Worm (Caenorhabditis elegans) whole organism, L4 larva: ENCODE measurements around the gene math-44.

Source experiments
- D1046.2 ChIP-seq: fragments of 200-800 bp; sonication (Bioruptor generic); IDR thresholded peaks from 2 replicates; pipeline ENCODE4 v1.3.6; 2022; ENCODE audit warnings: missing genetic modification characterization, missing compliant biosample characterization
- F44E2.7 ChIP-seq: fragments of 200-800 bp; sonication (Bioruptor generic); IDR thresholded peaks from 2 replicates; pipeline ENCODE4 v2.1.2; 2022; ENCODE audit warnings: missing genetic modification characterization, missing compliant biosample characterization
- T20F7.1 ChIP-seq: fragments of 200-800 bp; sonication (Bioruptor generic); optimal IDR thresholded peaks from 2 replicates; lab custom pipeline; 2018; ENCODE audit warnings: mild to moderate bottlenecking, missing genetic modification characterization, missing compliant biosample characterization
- attf-4 ChIP-seq: sonication (generic microtip); optimal IDR thresholded peaks from 3 replicates; lab custom pipeline; 2017; ENCODE audit warnings: missing biosample characterization, missing genetic modification characterization
- ctbp-1 ChIP-seq: fragments of 200-800 bp; sonication (Bioruptor generic); IDR thresholded peaks from 2 replicates; pipeline ENCODE4 v1.3.6; 2022; ENCODE audit warnings: missing genetic modification reagents, missing genetic modification characterization, missing compliant biosample characterization
- daf-19 ChIP-seq: fragments of 200-800 bp; sonication (Bioruptor generic); conservative IDR thresholded peaks from 2 replicates; pipeline ENCODE4 v1.3.6; 2022; ENCODE audit warnings: missing genetic modification characterization, missing compliant biosample characterization
- lin-1 ChIP-seq: fragments of 200-800 bp; sonication (Bioruptor generic); IDR thresholded peaks from 2 replicates; pipeline ENCODE4 v1.3.6; 2022; ENCODE audit warnings: missing genetic modification reagents, missing genetic modification characterization, missing compliant biosample characterization
- lin-15B ChIP-seq: fragments of 150-350 bp; sonication (generic microtip); optimal IDR thresholded peaks from 3 replicates; lab custom pipeline; 2014; ENCODE audit warnings: missing biosample characterization, missing genetic modification characterization
- lin-39 ChIP-seq: fragments of 150-350 bp; optimal IDR thresholded peaks from 2 replicates; lab custom pipeline; 2014; ENCODE audit warnings: missing biosample characterization, missing genetic modification reagents, missing genetic modification characterization
- mdl-1 ChIP-seq, 2 experiments: fragments of 150-350 bp in 1 of 2; sonication (generic microtip) in 1 of 2; optimal IDR thresholded peaks; 2 replicates each; lab custom pipeline; 2014 to 2017; ENCODE audit warnings: missing biosample characterization in 2 of 2, missing genetic modification characterization in 2 of 2
- mdt-29 ChIP-seq: fragments of 200-800 bp; sonication (Bioruptor generic); IDR thresholded peaks from 2 replicates; pipeline ENCODE4 v1.3.6; 2022; ENCODE audit warnings: missing genetic modification reagents, missing genetic modification characterization, missing compliant biosample characterization
- nhr-42 ChIP-seq: fragments of 200-800 bp; sonication (Bioruptor generic); IDR thresholded peaks from 2 replicates; pipeline ENCODE4 v1.3.6; 2022; ENCODE audit warnings: missing genetic modification characterization, missing compliant biosample characterization
- nhr-48 ChIP-seq: sonication (generic microtip); optimal IDR thresholded peaks from 2 replicates; lab custom pipeline; 2016; ENCODE audit warnings: mild to moderate bottlenecking, missing genetic modification characterization, missing compliant biosample characterization
- pha-4 ChIP-seq, 2 experiments: fragments of 150-350 bp in 1 of 2; fragments of 200-800 bp in 1 of 2; sonication (Bioruptor generic) in 1 of 2; IDR thresholded peaks in 1 of 2; optimal IDR thresholded peaks in 1 of 2; 2 replicates each; pipeline versions ENCODE4 v1.3.6 to Lab custom; 2014 to 2022; ENCODE audit warnings: missing genetic modification characterization in 2 of 2, missing genetic modification reagents in 2 of 2, missing biosample characterization in 1 of 2, missing compliant biosample characterization in 1 of 2
- sdz-12 ChIP-seq: fragments of 200-800 bp; sonication (Bioruptor generic); optimal IDR thresholded peaks from 2 replicates; lab custom pipeline; 2018; ENCODE audit warnings: mild to moderate bottlenecking, missing genetic modification characterization, missing compliant biosample characterization
- snpc-4 ChIP-seq: fragments of 150-350 bp; optimal IDR thresholded peaks from 2 replicates; lab custom pipeline; 2014; ENCODE audit warnings: missing biosample characterization, missing genetic modification characterization
- zfp-3 ChIP-seq: fragments of 200-800 bp; sonication (Bioruptor generic); conservative IDR thresholded peaks from 2 replicates; pipeline ENCODE4 v1.3.6; 2022; ENCODE audit warnings: missing genetic modification reagents, missing genetic modification characterization, missing compliant biosample characterization
- zip-2 ChIP-seq: fragments of 150-350 bp; optimal IDR thresholded peaks from 2 replicates; lab custom pipeline; 2014; ENCODE audit warnings: missing biosample characterization, missing genetic modification characterization

math-44 gene

ce11 chrII:2033286-2033685 lies 44.2 kb downstream of the math-44 start, which contains the start of gene F59H6.14:
Gene F59H6.14 (plus strand): TSS chrII:2033586.
- TF ChIP-seq nhr-48 = no peak
- no peak for TF ChIP-seq ctbp-1 (GFP tag; lab: Robert Waterston, UW)
- TF ChIP-seq lin-1 (GFP tag; lab: Robert Waterston, UW) = no peak
- no peak for TF ChIP-seq nhr-42
- TF ChIP-seq zfp-3 (GFP tag; lab: Robert Waterston, UW) = no peak
- no peak for TF ChIP-seq sdz-12 (GFP tag; lab: Kevin White, UChicago)
- TF ChIP-seq T20F7.1 (GFP tag; lab: Kevin White, UChicago) = no peak
- TF ChIP-seq lin-15B (tag; lab: Kevin White, UChicago) = no peak
- no peak for TF ChIP-seq attf-4 (tag; lab: Kevin White, UChicago)
- no peak for TF ChIP-seq snpc-4 (tag; lab: Kevin White, UChicago)
- TF ChIP-seq zip-2 (tag; lab: Kevin White, UChicago) = no peak
- no peak for TF ChIP-seq lin-39 (tag; lab: Kevin White, UChicago)
- no peak for TF ChIP-seq F44E2.7 (GFP tag; lab: Robert Waterston, UW)
- TF ChIP-seq daf-19 (GFP tag; lab: Robert Waterston, UW) = no peak
- TF ChIP-seq mdt-29 = no peak
- no peak for TF ChIP-seq pha-4 (GFP tag; IDR thresholded peaks at IDR 0.05; lab: Robert Waterston, UW)
- no peak for TF ChIP-seq pha-4 (tag; optimal IDR thresholded peaks at IDR 0.05; lab: Kevin White, UChicago)
- TF ChIP-seq, all 104 proteins: peak for 0

- TF ChIP-seq mdl-1 (tag; optimal IDR thresholded peaks at IDR 0.05; lab: Kevin White, UChicago) (no peak), daf-19 (GFP tag; lab: Robert Waterston, UW) (no peak), D1046.2 (GFP tag; lab: Robert Waterston, UW) (no peak)
Measured at ce11 chrII:2039288-2039687, 50.2 kb downstream of the math-44 start, which contains the start of gene bath-19. Gene bath-19 (minus strand): TSS chrII:2039388.
